Fruit fly (Drosophila melanogaster) Kc167 (cell line): Measurements from ENCODE around the gene CG43203.

Experiments
- Myc ChIP-seq: fragments of >200 bp; optimal IDR thresholded peaks from 2 replicates; lab custom pipeline; 2017; ENCODE audit warnings: missing external identifiers
- Sin3A ChIP-seq: fragments of >200 bp; optimal IDR thresholded peaks from 2 replicates; lab custom pipeline; 2018; ENCODE audit warnings: missing external identifiers
- h ChIP-seq: fragments of >200 bp; optimal IDR thresholded peaks from 3 replicates; lab custom pipeline; 2018; ENCODE audit warnings: missing external identifiers
- insv ChIP-seq: fragments of >200 bp; optimal IDR thresholded peaks from 3 replicates; lab custom pipeline; 2018; ENCODE audit warnings: missing external identifiers
- psq ChIP-seq: fragments of >200 bp; optimal IDR thresholded peaks from 2 replicates; lab custom pipeline; 2017; ENCODE audit warnings: missing external identifiers
- ttk ChIP-seq: sonication (Bioruptor generic); optimal IDR thresholded peaks from 2 replicates; lab custom pipeline; 2017; ENCODE audit warnings: missing external identifiers

The CG43203 gene

dm6 chr3R:19353751-19354150 lies at the start of gene CG43203:
Gene CG43203 (plus strand): TSS chr3R:19354051.
- TF ChIP-seq Myc (lab: Kevin White, UChicago) (no peak), psq (lab: Kevin White, UChicago) (no peak), insv (lab: Kevin White, UChicago) (no peak), h (lab: Kevin White, UChicago) (no peak), Sin3A (no peak)

- TF ChIP-seq psq (lab: Kevin White, UChicago): no peak
- no peak for TF ChIP-seq insv (lab: Kevin White, UChicago)
- TF ChIP-seq ttk (lab: Kevin White, UChicago): no peak
- TF ChIP-seq h (lab: Kevin White, UChicago): no peak
- no peak for TF ChIP-seq Sin3A
- no peak for TF ChIP-seq Myc (lab: Kevin White, UChicago)
These were observed 47.3 kb upstream of the CG43203 start for dm6 chr3R:19306439-19307120.

- no peak for TF ChIP-seq psq (lab: Kevin White, UChicago)
- no peak for TF ChIP-seq Myc (lab: Kevin White, UChicago)
- TF ChIP-seq insv (lab: Kevin White, UChicago): no peak
- no peak for TF ChIP-seq Sin3A
- no peak for TF ChIP-seq h (lab: Kevin White, UChicago)
These were observed 44.9 kb upstream of the CG43203 start for dm6 chr3R:19308770-19309503.

- TF ChIP-seq insv (lab: Kevin White, UChicago): no peak
- TF ChIP-seq ttk (lab: Kevin White, UChicago): no peak
- no peak for TF ChIP-seq psq (lab: Kevin White, UChicago)
- no peak for TF ChIP-seq Sin3A
- TF ChIP-seq Myc (lab: Kevin White, UChicago): no peak
- no peak for TF ChIP-seq h (lab: Kevin White, UChicago)
These were observed 43.3 kb upstream of the CG43203 start for dm6 chr3R:19310352-19311055.

dm6 chr3R:19312281-19312827 lies 41.5 kb upstream of the CG43203 start:
- TF ChIP-seq insv (lab: Kevin White, UChicago) (no peak), psq (lab: Kevin White, UChicago) (no peak), Sin3A (no peak), Myc (lab: Kevin White, UChicago) (no peak), h (lab: Kevin White, UChicago) (no peak), ttk (lab: Kevin White, UChicago) (no peak)

dm6 chr3R:19313200-19313599 lies 40.7 kb upstream of the CG43203 start:
- TF ChIP-seq psq (lab: Kevin White, UChicago): no peak
- no peak for TF ChIP-seq Sin3A
- TF ChIP-seq Myc (lab: Kevin White, UChicago): no peak
- TF ChIP-seq h (lab: Kevin White, UChicago): no peak
- no peak for TF ChIP-seq ttk (lab: Kevin White, UChicago)
- no peak for TF ChIP-seq insv (lab: Kevin White, UChicago)

dm6 chr3R:19314283-19314682 lies 39.6 kb upstream of the CG43203 start:
- TF ChIP-seq Myc (lab: Kevin White, UChicago) (no peak), Sin3A (no peak), h (lab: Kevin White, UChicago) (no peak), insv (lab: Kevin White, UChicago) (no peak), psq (lab: Kevin White, UChicago) (no peak), ttk (lab: Kevin White, UChicago) (no peak)

- no peak for TF ChIP-seq psq (lab: Kevin White, UChicago)
These were observed 36.6 kb upstream of the CG43203 start for dm6 chr3R:19317184-19317747.

dm6 chr3R:19318452-19318851 lies 35.4 kb upstream of the CG43203 start:
- TF ChIP-seq Sin3A (no peak), Myc (lab: Kevin White, UChicago) (no peak), insv (lab: Kevin White, UChicago) (no peak), h (lab: Kevin White, UChicago) (no peak), psq (lab: Kevin White, UChicago) (no peak), ttk (lab: Kevin White, UChicago) (no peak)

dm6 chr3R:19319433-19319832 lies 34.4 kb upstream of the CG43203 start:
- TF ChIP-seq psq (lab: Kevin White, UChicago) (no peak), h (lab: Kevin White, UChicago) (no peak), ttk (lab: Kevin White, UChicago) (no peak), insv (lab: Kevin White, UChicago) (no peak), Myc (lab: Kevin White, UChicago) (no peak), Sin3A (no peak)
